Fruit fly (Drosophila melanogaster) whole organism, pupa: ENCODE results near the gene Inx5.

Experiments used
- CG15710 ChIP-seq: fragments of 200-800 bp; sonication (Bioruptor generic); optimal IDR thresholded peaks from 2 replicates; lab custom pipeline; 2018; ENCODE audit warnings: missing biosample characterization, mild to moderate bottlenecking, missing genetic modification characterization, moderate library complexity
- CG17806 ChIP-seq: fragments of 200-800 bp; sonication (Bioruptor generic); optimal IDR thresholded peaks from 2 replicates; lab custom pipeline; 2018; ENCODE audit warnings: missing biosample characterization, mild to moderate bottlenecking, missing genetic modification characterization, moderate library complexity
- CG34367 ChIP-seq: fragments of 200-800 bp; sonication (Bioruptor generic); optimal IDR thresholded peaks from 2 replicates; lab custom pipeline; 2018; ENCODE audit warnings: missing biosample characterization, mild to moderate bottlenecking, missing genetic modification characterization
- CG4496 ChIP-seq: fragments of 200-800 bp; sonication (Bioruptor generic); IDR thresholded peaks from 3 replicates; pipeline ENCODE4 v1.3.6; 2022; ENCODE audit warnings: missing biosample characterization, missing genetic modification characterization
- CG8301 ChIP-seq: fragments of 200-800 bp; sonication (Bioruptor generic); optimal IDR thresholded peaks from 2 replicates; lab custom pipeline; 2018; ENCODE audit warnings: missing biosample characterization, mild to moderate bottlenecking, missing genetic modification characterization
- EcR ChIP-seq: fragments of 200-800 bp; sonication (Bioruptor generic); optimal IDR thresholded peaks from 3 replicates; lab custom pipeline; 2019; ENCODE audit warnings: missing biosample characterization, missing genetic modification characterization, mild to moderate bottlenecking, moderate library complexity, missing genetic modification reagents
- Ets98B ChIP-seq: fragments of 200-800 bp; sonication (Bioruptor generic); IDR thresholded peaks from 2 replicates; pipeline ENCODE4 v1.3.6; 2022; ENCODE audit warnings: missing biosample characterization, missing genetic modification characterization
- Pif1A ChIP-seq: fragments of 200-800 bp; sonication (Bioruptor generic); optimal IDR thresholded peaks from 3 replicates; lab custom pipeline; 2016; ENCODE audit warnings: missing biosample characterization, missing genetic modification characterization
- Pif1B ChIP-seq: fragments of 200-800 bp; sonication (Bioruptor generic); optimal IDR thresholded peaks from 3 replicates; lab custom pipeline; 2016; ENCODE audit warnings: missing biosample characterization, missing genetic modification characterization
- Snoo ChIP-seq: fragments of 200-800 bp; sonication (Bioruptor generic); optimal IDR thresholded peaks from 3 replicates; lab custom pipeline; 2017; ENCODE audit warnings: missing biosample characterization, mild to moderate bottlenecking, missing genetic modification characterization, inconsistent platforms
- gl ChIP-seq: fragments of 200-800 bp; sonication (Bioruptor generic); optimal IDR thresholded peaks from 2 replicates; lab custom pipeline; 2018; ENCODE audit warnings: missing biosample characterization, mild to moderate bottlenecking, missing genetic modification characterization

DNA sequence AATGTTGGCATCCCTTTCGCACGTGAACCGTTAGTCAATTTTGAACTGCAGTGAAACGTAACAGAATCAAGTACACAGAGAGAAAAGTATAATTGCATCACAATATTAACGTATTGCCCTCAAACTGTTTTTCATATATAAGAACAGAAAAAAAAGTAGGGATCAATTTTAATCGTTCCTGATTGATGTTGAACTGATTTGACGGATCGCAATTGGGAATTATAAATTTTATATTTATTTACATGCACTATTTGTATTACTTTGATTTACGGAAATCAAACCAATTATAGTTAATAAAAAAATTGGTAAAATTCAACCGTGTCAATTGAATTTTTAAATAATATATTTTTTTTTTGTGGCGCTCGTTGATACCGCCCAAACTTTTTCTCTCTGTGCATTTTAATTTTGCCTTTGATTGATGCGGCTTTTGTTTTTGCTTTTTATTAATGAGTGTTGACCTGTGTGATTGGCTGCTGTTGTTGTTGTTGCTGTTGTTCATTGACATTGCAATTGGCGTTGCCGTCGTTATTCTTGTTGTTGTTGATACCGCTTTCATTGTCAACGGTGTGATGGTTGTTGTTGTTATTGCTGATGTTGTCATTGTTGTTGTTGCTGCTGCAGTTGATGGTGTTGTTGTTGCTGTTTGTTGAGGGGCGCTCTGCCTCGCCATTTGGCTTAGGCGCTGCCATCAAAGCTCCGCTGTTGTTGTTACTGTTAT lies 18.0 kb downstream of the Inx5 start:
- TF ChIP-seq Pif1B (GFP tag; lab: Kevin White, UChicago) (peak; percentile 42), gl (tag; lab: Kevin White, UChicago) (no peak), Snoo (tag; lab: Kevin White, UChicago) (peak; percentile 79), EcR (GFP tag; lab: Kevin White, UChicago) (no peak), CG34367 (peak; percentile 47), CG17806 (tag; lab: Kevin White, UChicago) (peak; percentile 69), Pif1A (peak; percentile 39), CG4496 (GFP tag; lab: Robert Waterston, UW) (peak; percentile 49; the same call in 1 of the 3 replicates), CG15710 (peak; percentile 68), Ets98B (GFP tag; lab: Robert Waterston, UW) (no peak), CG8301 (peak; percentile 41)
